Worm (Caenorhabditis elegans) whole organism, mixed stage, embryonic: ENCODE measurements around the gene ina-1.

Experiments used
- M03D4.4 ChIP-seq: sonication (generic microtip); optimal IDR thresholded peaks from 2 replicates; lab custom pipeline; 2017; ENCODE audit warnings: mild to moderate bottlenecking, missing genetic modification characterization, missing compliant biosample characterization
- bed-3 ChIP-seq: fragments of 200-800 bp; sonication (Bioruptor generic); optimal IDR thresholded peaks from 3 replicates; lab custom pipeline; 2018; ENCODE audit warnings: mild to moderate bottlenecking, missing genetic modification characterization, moderate library complexity, missing compliant biosample characterization
- ceh-39 ChIP-seq: fragments of 150-350 bp; optimal IDR thresholded peaks from 2 replicates; lab custom pipeline; 2014; ENCODE audit warnings: missing biosample characterization, missing genetic modification characterization
- ceh-43 ChIP-seq: fragments of 200-800 bp; sonication (Bioruptor generic); optimal IDR thresholded peaks from 2 replicates; lab custom pipeline; 2018; ENCODE audit warnings: mild to moderate bottlenecking, missing genetic modification characterization, moderate library complexity, missing compliant biosample characterization
- ceh-83 ChIP-seq: fragments of 200-800 bp; sonication (Bioruptor generic); optimal IDR thresholded peaks from 2 replicates; lab custom pipeline; 2018; ENCODE audit warnings: mild to moderate bottlenecking, missing genetic modification characterization, missing compliant biosample characterization
- ces-1 ChIP-seq: fragments of 150-350 bp; optimal IDR thresholded peaks from 2 replicates; lab custom pipeline; 2014; ENCODE audit warnings: missing biosample characterization, missing genetic modification reagents, missing genetic modification characterization
- cnd-1 ChIP-seq: fragments of 200-800 bp; sonication (Bioruptor generic); optimal IDR thresholded peaks from 2 replicates; lab custom pipeline; 2018; ENCODE audit warnings: mild to moderate bottlenecking, missing genetic modification characterization, missing compliant biosample characterization
- ham-2 ChIP-seq: fragments of 200-800 bp; sonication (Bioruptor generic); optimal IDR thresholded peaks from 2 replicates; lab custom pipeline; 2018; ENCODE audit warnings: mild to moderate bottlenecking, missing genetic modification characterization, missing compliant biosample characterization
- hlh-1 ChIP-seq: fragments of 150-350 bp; optimal IDR thresholded peaks from 2 replicates; lab custom pipeline; 2014; ENCODE audit warnings: missing biosample characterization, missing genetic modification reagents, missing genetic modification characterization
- lin-13 ChIP-seq: fragments of 150-350 bp; optimal IDR thresholded peaks from 2 replicates; lab custom pipeline; 2014; ENCODE audit warnings: missing biosample characterization, missing genetic modification characterization
- lin-32 ChIP-seq: fragments of 200-800 bp; sonication (Bioruptor generic); optimal IDR thresholded peaks from 2 replicates; lab custom pipeline; 2018; ENCODE audit warnings: mild to moderate bottlenecking, missing genetic modification characterization, missing compliant biosample characterization
- lsy-2 ChIP-seq: fragments of 150-350 bp; optimal IDR thresholded peaks from 2 replicates; lab custom pipeline; 2014; ENCODE audit warnings: missing biosample characterization, missing genetic modification characterization
- mab-5 ChIP-seq: fragments of 150-350 bp; optimal IDR thresholded peaks from 2 replicates; lab custom pipeline; 2014; ENCODE audit warnings: missing biosample characterization, missing genetic modification characterization
- mls-2 ChIP-seq: sonication (generic microtip); optimal IDR thresholded peaks from 2 replicates; lab custom pipeline; 2016; ENCODE audit warnings: mild to moderate bottlenecking, missing genetic modification characterization, moderate library complexity, missing compliant biosample characterization
- nhr-12 ChIP-seq: fragments of 150-350 bp; optimal IDR thresholded peaks from 2 replicates; lab custom pipeline; 2014; ENCODE audit warnings: missing biosample characterization, missing genetic modification characterization
- nhr-2 ChIP-seq: fragments of 150-350 bp; optimal IDR thresholded peaks from 2 replicates; lab custom pipeline; 2014; ENCODE audit warnings: missing biosample characterization, missing genetic modification characterization
- nhr-237 ChIP-seq: fragments of 150-350 bp; optimal IDR thresholded peaks from 2 replicates; lab custom pipeline; 2014; ENCODE audit warnings: missing biosample characterization, missing genetic modification characterization
- nhr-76 ChIP-seq: sonication (generic microtip); optimal IDR thresholded peaks from 2 replicates; lab custom pipeline; 2017; ENCODE audit warnings: missing biosample characterization, missing genetic modification characterization
- pha-4 ChIP-seq: fragments of 150-350 bp; optimal IDR thresholded peaks from 2 replicates; lab custom pipeline; 2018; ENCODE audit warnings: missing biosample characterization, missing genetic modification reagents, missing genetic modification characterization
- sem-2 ChIP-seq: fragments of 200-800 bp; sonication (Bioruptor generic); optimal IDR thresholded peaks from 2 replicates; lab custom pipeline; 2018; ENCODE audit warnings: mild to moderate bottlenecking, missing genetic modification characterization, missing compliant biosample characterization
- snpc-4 ChIP-seq: fragments of 150-350 bp; optimal IDR thresholded peaks from 2 replicates; lab custom pipeline; 2014; ENCODE audit warnings: missing biosample characterization, missing genetic modification characterization
- sptf-1 ChIP-seq: sonication (generic microtip); optimal IDR thresholded peaks from 2 replicates; lab custom pipeline; 2017; ENCODE audit warnings: mild to moderate bottlenecking, missing genetic modification characterization, moderate library complexity, missing compliant biosample characterization
- tbx-8 ChIP-seq: fragments of 200-800 bp; sonication (Bioruptor generic); optimal IDR thresholded peaks from 2 replicates; lab custom pipeline; 2018; ENCODE audit warnings: mild to moderate bottlenecking, missing genetic modification characterization, moderate library complexity, missing compliant biosample characterization
- unc-120 ChIP-seq: sonication (generic microtip); optimal IDR thresholded peaks from 2 replicates; lab custom pipeline; 2017; ENCODE audit warnings: missing genetic modification characterization, missing compliant biosample characterization; ENCODE audit not compliant: poor library complexity, severe bottlenecking
- unc-39 ChIP-seq: fragments of 150-350 bp; optimal IDR thresholded peaks from 2 replicates; lab custom pipeline; 2014; ENCODE audit warnings: missing biosample characterization, missing genetic modification characterization
- unc-62 ChIP-seq: fragments of 150-350 bp; optimal IDR thresholded peaks from 2 replicates; lab custom pipeline; 2014; ENCODE audit warnings: missing biosample characterization, missing genetic modification reagents, missing genetic modification characterization
- ztf-11 ChIP-seq: fragments of 150-350 bp; optimal IDR thresholded peaks from 2 replicates; lab custom pipeline; 2014; ENCODE audit warnings: missing biosample characterization, missing genetic modification characterization

Gene ina-1

ce11 chrIII:9151782-9152181 is 20.8 kb downstream of the ina-1 start:
- no peak for TF ChIP-seq bed-3
- TF ChIP-seq M03D4.4: no peak
- TF ChIP-seq hlh-1 (tag; lab: Kevin White, UChicago): peak; percentile 34
- TF ChIP-seq nhr-76 (tag; lab: Kevin White, UChicago): no peak
- no peak for TF ChIP-seq nhr-2 (tag; lab: Kevin White, UChicago)
- peak; percentile 5 for TF ChIP-seq unc-62 (GFP tag; lab: Kevin White, UChicago)
- TF ChIP-seq mab-5 (tag; lab: Kevin White, UChicago): no peak
- TF ChIP-seq unc-120 (tag; lab: Kevin White, UChicago): peak; percentile 53
- no peak for TF ChIP-seq ztf-11 (tag; lab: Kevin White, UChicago)
- no peak for TF ChIP-seq cnd-1 (tag; lab: Kevin White, UChicago)

DNA sequence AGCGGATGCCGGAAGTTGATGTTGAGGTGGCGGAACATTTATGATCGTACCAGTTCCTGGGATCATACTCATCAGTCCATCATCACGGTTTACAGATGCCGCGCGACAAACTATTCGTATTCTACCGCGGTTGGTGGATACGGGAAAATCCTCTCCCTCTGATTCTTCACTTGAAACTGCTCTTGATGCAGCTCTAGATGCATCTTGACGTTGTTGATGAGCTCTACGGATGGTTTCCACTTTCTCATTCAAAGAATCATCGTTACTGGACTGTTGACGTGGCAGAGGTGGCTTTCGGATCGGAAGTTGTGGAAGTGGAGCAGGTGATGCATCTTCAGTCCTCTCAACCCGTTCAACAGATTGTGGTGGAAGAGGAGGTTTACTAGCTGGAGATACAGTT is 23.5 kb downstream of the ina-1 start:
- TF ChIP-seq ham-2 (GFP tag; lab: Kevin White, UChicago) (no peak), lin-13 (tag; lab: Kevin White, UChicago) (no peak), nhr-2 (tag; lab: Kevin White, UChicago) (no peak), mls-2 (tag; lab: Kevin White, UChicago) (no peak), tbx-8 (GFP tag; lab: Kevin White, UChicago) (no peak), cnd-1 (tag; lab: Kevin White, UChicago) (no peak), lsy-2 (no peak), M03D4.4 (no peak), nhr-12 (tag; lab: Kevin White, UChicago) (no peak), snpc-4 (no peak), ztf-11 (tag; lab: Kevin White, UChicago) (no peak), lin-32 (GFP tag; lab: Kevin White, UChicago) (no peak), sem-2 (GFP tag; lab: Kevin White, UChicago) (no peak), ceh-83 (GFP tag; lab: Kevin White, UChicago) (no peak), nhr-76 (tag; lab: Kevin White, UChicago) (no peak), unc-39 (tag; lab: Kevin White, UChicago) (no peak), ceh-39 (no peak), unc-62 (GFP tag; lab: Kevin White, UChicago) (no peak), ces-1 (GFP tag; lab: Kevin White, UChicago) (no peak)

DNA sequence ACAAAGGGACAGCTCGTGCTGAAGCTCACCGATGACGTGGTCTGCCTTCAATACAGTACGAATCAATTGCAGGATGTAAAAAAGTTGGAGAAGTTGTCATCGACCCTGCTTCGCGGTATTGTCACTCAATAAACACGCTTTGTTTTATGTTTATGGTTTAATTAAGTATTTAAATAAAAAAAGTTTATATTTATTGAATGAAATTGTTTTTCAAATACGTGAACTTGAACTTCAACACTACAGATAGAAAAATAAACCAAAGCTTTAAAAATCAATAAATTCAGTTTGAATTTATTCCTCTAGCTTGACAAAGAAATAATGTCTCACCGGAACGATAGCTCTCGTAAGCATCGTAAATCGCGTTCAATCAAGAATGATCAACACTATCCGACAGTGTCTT is 26.8 kb downstream of the ina-1 start, which contains the start of gene ZK512.8:
Gene ZK512.8, plus strand, starts transcription at position 301 of the 400 bp plus-strand sequence.
- TF ChIP-seq ceh-43 (GFP tag; lab: Kevin White, UChicago): no peak
- no peak for TF ChIP-seq mls-2 (tag; lab: Kevin White, UChicago)
- TF ChIP-seq ceh-39: no peak
- TF ChIP-seq pha-4 (tag; lab: Kevin White, UChicago): no peak
- no peak for TF ChIP-seq lsy-2
- no peak for TF ChIP-seq unc-62 (GFP tag; lab: Kevin White, UChicago)
- no peak for TF ChIP-seq nhr-237
- no peak for TF ChIP-seq ham-2 (GFP tag; lab: Kevin White, UChicago)
- no peak for TF ChIP-seq ztf-11 (tag; lab: Kevin White, UChicago)
- no peak for TF ChIP-seq lin-32 (GFP tag; lab: Kevin White, UChicago)
- TF ChIP-seq sptf-1 (tag; lab: Kevin White, UChicago): no peak
- no peak for TF ChIP-seq lin-13 (tag; lab: Kevin White, UChicago)
- no peak for TF ChIP-seq unc-39 (tag; lab: Kevin White, UChicago)

- no peak for TF ChIP-seq nhr-237
- TF ChIP-seq ces-1 (GFP tag; lab: Kevin White, UChicago): peak; percentile 53
- peak; percentile 24 for TF ChIP-seq lsy-2
Observed at ce11 chrIII:9144744-9145390, 27.7 kb downstream of the ina-1 start, which contains the start of the genes ZK512.2 and ZK512.4. ZK512.2 (minus strand) TSS chrIII:9144794. ZK512.4 (plus strand) TSS chrIII:9145340.

DNA sequence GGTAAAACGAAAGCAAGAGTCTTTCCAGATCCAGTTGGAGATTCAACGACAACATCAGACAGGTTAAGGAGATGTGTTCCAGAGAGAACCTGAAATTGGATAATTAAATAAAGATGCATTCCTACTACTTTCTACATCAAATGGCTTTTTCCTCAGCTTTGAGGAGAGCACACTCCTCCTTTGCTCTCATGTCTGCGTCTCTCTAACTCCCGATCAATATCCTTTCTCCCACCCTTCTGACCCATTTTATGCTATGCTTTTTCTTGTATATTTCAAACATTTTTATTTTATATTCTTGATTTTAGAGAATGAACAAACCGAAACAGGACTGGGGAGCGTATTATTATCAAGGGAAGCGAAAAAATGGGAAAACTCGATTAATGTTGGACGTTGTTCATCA is 28.7 kb downstream of the ina-1 start, which contains the start of gene ZK512.11:
Gene ZK512.11, plus strand, starts transcription at position 301 of the 400 bp plus-strand sequence.
- TF ChIP-seq ceh-39 (no peak), ces-1 (GFP tag; lab: Kevin White, UChicago) (peak; percentile 74)

- TF ChIP-seq ceh-43 (GFP tag; lab: Kevin White, UChicago): no peak
Observed at ce11 chrIII:9138601-9139000, 34.0 kb downstream of the ina-1 start, which contains the start of gene ZK512.7. ZK512.7 (minus strand) TSS chrIII:9138701.
